Worm (Caenorhabditis elegans) whole organism, midembryonic: ENCODE data around the gene phf-31.

Experiments used
- T22C8.4 ChIP-seq: fragments of 200-800 bp; sonication (Bioruptor generic); IDR thresholded peaks from 2 replicates; pipeline ENCODE4 v1.3.6; 2022; ENCODE audit warnings: missing genetic modification characterization, missing compliant biosample characterization
- flt-1 ChIP-seq: fragments of 200-800 bp; sonication (Bioruptor generic); IDR thresholded peaks from 2 replicates; pipeline ENCODE4 v1.3.6; 2022; ENCODE audit warnings: missing genetic modification characterization, missing compliant biosample characterization
- klf-2 ChIP-seq: fragments of 200-800 bp; sonication (Bioruptor generic); conservative IDR thresholded peaks from 2 replicates; pipeline ENCODE4 v1.3.6; 2022; ENCODE audit warnings: missing genetic modification reagents, missing genetic modification characterization, missing compliant biosample characterization
- med-1 ChIP-seq: sonication (generic microtip); optimal IDR thresholded peaks from 2 replicates; lab custom pipeline; 2017; ENCODE audit warnings: missing genetic modification characterization, mild to moderate bottlenecking, missing compliant biosample characterization, antibody characterized with exemption, missing genetic modification reagents; ENCODE audit not compliant: insufficient read depth
- ref-1 ChIP-seq: fragments of 200-800 bp; sonication (Bioruptor generic); conservative IDR thresholded peaks from 2 replicates; pipeline ENCODE4 v1.3.6; 2022; ENCODE audit warnings: missing genetic modification reagents, missing genetic modification characterization, missing compliant biosample characterization
- tab-1 ChIP-seq: fragments of 200-800 bp; sonication (Bioruptor generic); IDR thresholded peaks from 2 replicates; pipeline ENCODE4 v1.3.6; 2022; ENCODE audit warnings: missing genetic modification characterization, missing compliant biosample characterization
- ztf-23 ChIP-seq: fragments of 200-800 bp; sonication (Bioruptor generic); IDR thresholded peaks from 2 replicates; pipeline ENCODE4 v1.3.6; 2022; ENCODE audit warnings: missing genetic modification reagents, missing genetic modification characterization, missing compliant biosample characterization
- ztf-29 ChIP-seq: fragments of 200-800 bp; sonication (Bioruptor generic); IDR thresholded peaks from 2 replicates; pipeline ENCODE4 v1.3.6; 2022; ENCODE audit warnings: missing genetic modification reagents, missing genetic modification characterization, missing compliant biosample characterization

DNA sequence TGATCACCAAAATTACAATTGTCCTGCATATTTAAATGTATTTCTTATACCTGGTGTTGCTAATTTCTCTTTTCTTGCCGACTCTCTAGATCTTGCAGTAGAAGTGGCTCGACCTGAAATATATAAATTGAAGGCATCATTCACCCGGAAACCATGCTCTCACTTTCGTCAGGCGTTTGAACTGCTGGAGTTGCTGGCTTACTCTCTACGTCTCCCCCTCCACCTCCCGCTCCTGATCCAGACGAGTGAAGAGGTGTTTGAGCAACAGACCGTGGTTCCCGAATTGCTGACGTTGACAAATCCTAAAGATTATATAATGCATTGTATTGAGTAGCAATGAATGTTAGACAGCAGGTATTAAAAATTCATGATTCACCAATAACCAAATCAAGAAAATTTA, 11.6 kb upstream of the phf-31 start:
- TF ChIP-seq T22C8.4 (GFP tag; lab: Robert Waterston, UW) (no peak), ztf-23 (GFP tag; lab: Robert Waterston, UW) (no peak), klf-2 (GFP tag; lab: Robert Waterston, UW) (no peak), tab-1 (GFP tag; lab: Robert Waterston, UW) (no peak), ztf-29 (no peak), flt-1 (GFP tag; lab: Robert Waterston, UW) (no peak), ref-1 (GFP tag; lab: Robert Waterston, UW) (no peak), med-1 (GFP tag; lab: Kevin White, UChicago) (no peak)
